Worm (Caenorhabditis elegans): ENCODE measurements around the gene C08F11.10.

ce11 chrIV:13636975-13637374 lies 12.1 kb downstream of the C08F11.10 start, which contains the start of gene C08F11.7:
- TF ChIP-seq K12H6.12 (tag; optimal IDR thresholded peaks at IDR 0.05) (no peak), lin-26 (GFP tag; IDR thresholded peaks at IDR 0.05) (no peak), unc-130 (GFP tag; optimal IDR thresholded peaks at IDR 0.05) (no peak), him-1 (tag; optimal IDR thresholded peaks at IDR 0.05) (no peak), ztf-18 (tag; optimal IDR thresholded peaks at IDR 0.05) (no peak), pha-4 (tag; optimal IDR thresholded peaks at IDR 0.05) (no peak), F52B5.7 (tag; optimal IDR thresholded peaks at IDR 0.05) (no peak), B0035.1 (tag; optimal IDR thresholded peaks at IDR 0.05) (no peak), egrh-3 (GFP tag; IDR thresholded peaks at IDR 0.05) (no peak), rec-8 (tag; optimal IDR thresholded peaks at IDR 0.05) (no peak), F22D6.2 (tag; optimal IDR thresholded peaks at IDR 0.05) (no peak), sdz-38 (tag; optimal IDR thresholded peaks at IDR 0.05) (no peak)

All from whole organism, young adult.